Worm (Caenorhabditis elegans) whole organism, L1 larva: Measurements from ENCODE around the gene mrpl-55.
A peak's percentile ranks its signal among the peaks of the same experiment; 100 is the strongest.

ENCODE experiments used
- C04F5.9 ChIP-seq: sonication (generic microtip); optimal IDR thresholded peaks from 2 replicates; lab custom pipeline; 2016; ENCODE audit warnings: missing genetic modification characterization, missing compliant biosample characterization
- C16A3.4 ChIP-seq: fragments of 150-350 bp; optimal IDR thresholded peaks from 2 replicates; lab custom pipeline; 2014; ENCODE audit warnings: missing biosample characterization, missing genetic modification characterization
- F16B12.6 ChIP-seq: fragments of 150-350 bp; optimal IDR thresholded peaks from 2 replicates; lab custom pipeline; 2014; ENCODE audit warnings: missing biosample characterization, missing genetic modification characterization
- Y116A8C.19 ChIP-seq: sonication (generic microtip); optimal IDR thresholded peaks from 2 replicates; lab custom pipeline; 2016; ENCODE audit warnings: missing compliant biosample characterization, missing genetic modification characterization, borderline replicate concordance
- aha-1 ChIP-seq: fragments of 150-350 bp; optimal IDR thresholded peaks from 2 replicates; lab custom pipeline; 2014; ENCODE audit warnings: missing biosample characterization, missing genetic modification characterization
- alr-1 ChIP-seq: fragments of 200-800 bp; sonication (Bioruptor generic); optimal IDR thresholded peaks from 2 replicates; lab custom pipeline; 2018; ENCODE audit warnings: borderline replicate concordance, mild to moderate bottlenecking, missing genetic modification characterization, missing compliant biosample characterization
- aly-2 ChIP-seq: fragments of 150-350 bp; optimal IDR thresholded peaks from 2 replicates; lab custom pipeline; 2014; ENCODE audit warnings: missing biosample characterization, missing genetic modification characterization
- ama-1 ChIP-seq: fragments of 150-350 bp; optimal IDR thresholded peaks from 2 replicates; lab custom pipeline; 2014
- blmp-1 ChIP-seq: fragments of 150-350 bp; optimal IDR thresholded peaks from 2 replicates; lab custom pipeline; 2014; ENCODE audit warnings: missing biosample characterization, missing genetic modification characterization
- ceh-63 ChIP-seq: fragments of 200-800 bp; sonication (Bioruptor generic); optimal IDR thresholded peaks from 2 replicates; lab custom pipeline; 2018; ENCODE audit warnings: mild to moderate bottlenecking, missing genetic modification characterization, missing compliant biosample characterization
- ceh-82 ChIP-seq, 3 experiments: fragments of 150-350 bp in 1 of 3; sonication (generic microtip) in 2 of 3; optimal IDR thresholded peaks; 2 replicates each; lab custom pipeline; 2014 to 2017; ENCODE audit warnings: missing biosample characterization in 3 of 3, missing genetic modification characterization in 3 of 3
- ceh-88 ChIP-seq: fragments of 200-800 bp; sonication (Bioruptor generic); IDR thresholded peaks from 2 replicates; pipeline ENCODE4 v1.3.6; 2022; ENCODE audit warnings: missing genetic modification characterization, missing compliant biosample characterization
- ceh-90 ChIP-seq: sonication (generic microtip); optimal IDR thresholded peaks from 2 replicates; lab custom pipeline; 2016; ENCODE audit warnings: missing genetic modification characterization, missing compliant biosample characterization
- ces-1 ChIP-seq: fragments of 150-350 bp; optimal IDR thresholded peaks from 2 replicates; lab custom pipeline; 2014; ENCODE audit warnings: missing biosample characterization, missing genetic modification reagents, missing genetic modification characterization
- efl-3 ChIP-seq: fragments of 200-800 bp; sonication (Bioruptor generic); optimal IDR thresholded peaks from 2 replicates; lab custom pipeline; 2018; ENCODE audit warnings: mild to moderate bottlenecking, missing genetic modification characterization, missing compliant biosample characterization
- egl-13 ChIP-seq: sonication (generic microtip); optimal IDR thresholded peaks from 2 replicates; lab custom pipeline; 2016; ENCODE audit warnings: missing genotype, missing genetic modification reagents, missing genetic modification characterization, missing compliant biosample characterization
- elt-2 ChIP-seq: sonication (generic microtip); optimal IDR thresholded peaks from 2 replicates; lab custom pipeline; 2016; ENCODE audit warnings: missing genetic modification characterization, mild to moderate bottlenecking, inconsistent platforms, missing compliant biosample characterization, missing genetic modification reagents
- fkh-8 ChIP-seq: sonication (generic microtip); optimal IDR thresholded peaks from 2 replicates; lab custom pipeline; 2016; ENCODE audit warnings: mild to moderate bottlenecking, missing genetic modification characterization, missing compliant biosample characterization
- fos-1 ChIP-seq: fragments of 150-350 bp; optimal IDR thresholded peaks from 2 replicates; lab custom pipeline; 2014; ENCODE audit warnings: missing biosample characterization, missing genetic modification characterization
- grh-1 ChIP-seq: fragments of 200-800 bp; sonication (Bioruptor generic); IDR thresholded peaks from 2 replicates; pipeline ENCODE4 v1.3.6; 2022; ENCODE audit warnings: missing genetic modification reagents, missing genetic modification characterization, missing compliant biosample characterization
- hlh-17 ChIP-seq: fragments of 200-800 bp; sonication (Bioruptor generic); optimal IDR thresholded peaks from 2 replicates; lab custom pipeline; 2018; ENCODE audit warnings: missing genetic modification characterization, mild to moderate bottlenecking, missing compliant biosample characterization, moderate library complexity, borderline replicate concordance
- hlh-4 ChIP-seq: sonication (generic microtip); optimal IDR thresholded peaks from 2 replicates; lab custom pipeline; 2016; ENCODE audit warnings: mild to moderate bottlenecking, missing genetic modification characterization, missing compliant biosample characterization
- irx-1 ChIP-seq: sonication (generic microtip); optimal IDR thresholded peaks from 2 replicates; lab custom pipeline; 2016; ENCODE audit warnings: missing genetic modification characterization, missing compliant biosample characterization
- isw-1 ChIP-seq: fragments of 200-800 bp; sonication (Bioruptor generic); IDR thresholded peaks from 2 replicates; pipeline ENCODE4 v1.3.6; 2022; ENCODE audit warnings: missing genetic modification characterization, missing compliant biosample characterization
- lin-15B ChIP-seq: fragments of 150-350 bp; sonication (generic microtip); optimal IDR thresholded peaks from 3 replicates; lab custom pipeline; 2014; ENCODE audit warnings: missing biosample characterization, missing genetic modification characterization
- lin-39 ChIP-seq: fragments of 150-350 bp; optimal IDR thresholded peaks from 2 replicates; lab custom pipeline; 2014; ENCODE audit warnings: missing biosample characterization, missing genetic modification reagents, missing genetic modification characterization
- mab-9 ChIP-seq: fragments of 200-800 bp; sonication (Bioruptor generic); IDR thresholded peaks from 2 replicates; pipeline ENCODE4 v1.3.6; 2022; ENCODE audit warnings: missing genetic modification reagents, missing genetic modification characterization, missing compliant biosample characterization
- mdl-1 ChIP-seq, 2 experiments: fragments of 150-350 bp; optimal IDR thresholded peaks; 2 replicates each; lab custom pipeline; 2014 to 2017; ENCODE audit warnings: missing biosample characterization in 2 of 2, missing genetic modification characterization in 2 of 2, inconsistent platforms in 1 of 2
- mef-2 ChIP-seq: fragments of 150-350 bp; optimal IDR thresholded peaks from 2 replicates; lab custom pipeline; 2014; ENCODE audit warnings: missing biosample characterization, missing genetic modification characterization
- nhr-11 ChIP-seq: fragments of 150-350 bp; optimal IDR thresholded peaks from 2 replicates; lab custom pipeline; 2014; ENCODE audit warnings: missing biosample characterization, missing genetic modification characterization
- nhr-19 ChIP-seq: fragments of 200-800 bp; sonication (Bioruptor generic); conservative IDR thresholded peaks from 2 replicates; pipeline ENCODE4 v1.3.6; 2022; ENCODE audit warnings: missing genetic modification characterization, missing compliant biosample characterization
- nhr-28 ChIP-seq: fragments of 150-350 bp; optimal IDR thresholded peaks from 2 replicates; lab custom pipeline; 2014; ENCODE audit warnings: missing biosample characterization, missing genetic modification characterization
- nhr-47 ChIP-seq: sonication (generic microtip); optimal IDR thresholded peaks from 2 replicates; lab custom pipeline; 2016; ENCODE audit warnings: mild to moderate bottlenecking, missing genetic modification characterization, moderate library complexity, missing compliant biosample characterization
- nhr-71 ChIP-seq: sonication (generic microtip); optimal IDR thresholded peaks from 2 replicates; lab custom pipeline; 2016; ENCODE audit warnings: mild to moderate bottlenecking, missing genetic modification characterization, moderate library complexity, missing compliant biosample characterization
- nhr-84 ChIP-seq: sonication (generic microtip); optimal IDR thresholded peaks from 2 replicates; lab custom pipeline; 2017; ENCODE audit warnings: missing biosample characterization, missing genetic modification characterization
- nhr-85 ChIP-seq: sonication (generic microtip); peaks from one replicate; lab custom pipeline; 2016; ENCODE audit warnings: missing genetic modification characterization, inconsistent platforms, missing compliant biosample characterization
- nhr-90 ChIP-seq: sonication (generic microtip); optimal IDR thresholded peaks from 2 replicates; lab custom pipeline; 2016; ENCODE audit warnings: mild to moderate bottlenecking, missing genetic modification characterization, missing compliant biosample characterization; ENCODE audit not compliant: poor library complexity
- pqm-1 ChIP-seq: sonication (generic microtip); optimal IDR thresholded peaks from 3 replicates; lab custom pipeline; 2017; ENCODE audit warnings: missing biosample characterization, missing genetic modification characterization
- snpc-4 ChIP-seq: fragments of 150-350 bp; optimal IDR thresholded peaks from 2 replicates; lab custom pipeline; 2014; ENCODE audit warnings: missing biosample characterization, missing genetic modification characterization
- swsn-7 ChIP-seq: sonication (generic microtip); optimal IDR thresholded peaks from 2 replicates; lab custom pipeline; 2016; ENCODE audit warnings: missing genetic modification characterization, missing compliant biosample characterization
- tbx-2 ChIP-seq: sonication (generic microtip); optimal IDR thresholded peaks from 2 replicates; lab custom pipeline; 2016; ENCODE audit warnings: missing genetic modification characterization, missing compliant biosample characterization
- tlp-1 ChIP-seq: fragments of 150-350 bp; optimal IDR thresholded peaks from 2 replicates; lab custom pipeline; 2014; ENCODE audit warnings: missing biosample characterization, missing genetic modification characterization
- unc-30 ChIP-seq: sonication (generic microtip); optimal IDR thresholded peaks from 2 replicates; lab custom pipeline; 2017; ENCODE audit warnings: missing biosample characterization, missing genetic modification characterization
- unc-62 ChIP-seq: fragments of 150-350 bp; optimal IDR thresholded peaks from 2 replicates; lab custom pipeline; 2014; ENCODE audit warnings: missing biosample characterization, missing genetic modification reagents, missing genetic modification characterization
- unc-98 ChIP-seq: fragments of 200-800 bp; sonication (Bioruptor generic); IDR thresholded peaks from 2 replicates; pipeline ENCODE4 v1.3.6; 2022; ENCODE audit warnings: missing genetic modification characterization, missing compliant biosample characterization
- zag-1 ChIP-seq: fragments of 150-350 bp; optimal IDR thresholded peaks from 2 replicates; lab custom pipeline; 2014; ENCODE audit warnings: missing biosample characterization, missing genetic modification characterization
- ztf-4 ChIP-seq: fragments of 150-350 bp; optimal IDR thresholded peaks from 2 replicates; lab custom pipeline; 2014; ENCODE audit warnings: missing biosample characterization, missing genetic modification characterization

Gene mrpl-55

DNA sequence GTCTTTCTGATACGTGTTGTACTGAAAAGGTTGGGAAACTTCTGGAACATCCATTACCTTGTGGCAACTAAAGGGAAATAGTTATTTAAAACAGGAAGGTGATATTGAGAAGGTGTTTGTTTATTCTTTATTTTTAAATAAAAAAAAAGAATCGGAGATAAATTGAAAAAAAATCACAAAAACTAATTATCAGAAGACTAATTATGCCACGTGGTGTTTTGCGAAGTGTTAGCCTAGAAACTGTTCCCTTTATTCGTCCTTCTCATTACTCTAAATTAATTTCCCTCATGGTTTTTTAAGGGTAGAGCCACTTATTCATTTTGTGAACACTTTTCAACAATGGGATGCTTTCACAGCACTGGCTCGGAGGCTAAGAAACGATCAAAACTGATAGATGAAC lies 42.4 kb upstream of the mrpl-55 start, which contains the start of gene gpa-4:
Gene gpa-4 (plus strand): TSS at position 301 of the 400 bp plus-strand sequence.
- TF ChIP-seq ztf-4 (tag; lab: Kevin White, UChicago) (no peak), aha-1 (tag; lab: Kevin White, UChicago) (no peak), mab-9 (no peak), ceh-82 (tag; optimal IDR thresholded peaks at IDR 0.05; lab: Kevin White, UChicago) (no peak), nhr-71 (tag; lab: Kevin White, UChicago) (no peak), pqm-1 (tag; lab: Kevin White, UChicago) (no peak), F16B12.6 (tag; lab: Kevin White, UChicago) (no peak), hlh-17 (GFP tag; lab: Kevin White, UChicago) (no peak), ceh-90 (tag; lab: Kevin White, UChicago) (no peak), efl-3 (GFP tag; lab: Kevin White, UChicago) (no peak)

DNA sequence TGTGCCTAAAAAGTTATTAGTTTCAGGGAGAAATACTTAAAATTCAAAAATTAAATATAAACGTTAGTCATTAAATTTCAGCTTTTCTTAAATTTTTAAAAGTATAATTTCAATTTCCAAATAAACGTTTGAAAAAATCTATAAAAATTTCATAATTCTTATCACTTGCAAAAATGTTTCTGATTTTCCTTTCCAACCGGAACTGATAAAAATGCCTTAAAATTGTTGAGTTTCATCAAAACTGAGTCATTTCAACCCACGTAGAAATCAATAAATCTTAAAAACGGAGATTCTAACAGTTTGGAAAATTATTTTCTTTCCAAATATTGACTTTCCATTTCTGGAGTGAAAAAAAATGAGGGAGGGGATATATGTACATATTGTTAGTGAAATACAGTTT lies 34.9 kb upstream of the mrpl-55 start:
- TF ChIP-seq nhr-85, result no peak
- no peak for TF ChIP-seq ceh-82 (tag; optimal IDR thresholded peaks at IDR 0.05; lab: Kevin White, UChicago)
- TF ChIP-seq snpc-4, result no peak
- TF ChIP-seq lin-15B (tag; lab: Kevin White, UChicago), result no peak
- no peak for TF ChIP-seq nhr-47 (tag; lab: Kevin White, UChicago)
- TF ChIP-seq elt-2 (tag; lab: Kevin White, UChicago), result peak; percentile 28
- TF ChIP-seq tlp-1 (tag; lab: Kevin White, UChicago), result peak; percentile 22
- TF ChIP-seq irx-1 (tag; lab: Kevin White, UChicago), result no peak
- TF ChIP-seq, all 84 proteins: peak for 2

- TF ChIP-seq alr-1 (tag; lab: Kevin White, UChicago) (no peak), zag-1 (tag; lab: Kevin White, UChicago) (no peak), lin-39 (tag; lab: Kevin White, UChicago) (no peak), blmp-1 (tag; lab: Kevin White, UChicago) (no peak), grh-1 (GFP tag; lab: Robert Waterston, UW) (no peak), Y116A8C.19 (no peak), ceh-88 (GFP tag; lab: Robert Waterston, UW) (no peak), C04F5.9 (no peak), mab-9 (no peak), unc-62 (no peak), nhr-28 (no peak), ceh-90 (tag; lab: Kevin White, UChicago) (no peak), hlh-4 (tag; lab: Kevin White, UChicago) (no peak), unc-30 (tag; lab: Kevin White, UChicago) (no peak), tbx-2 (tag; lab: Kevin White, UChicago) (no peak)
Observed at ce11 chrIV:409935-410334, 33.9 kb upstream of the mrpl-55 start, which contains the start of gene kgb-1. kgb-1 (minus strand) TSS chrIV:410035.

DNA sequence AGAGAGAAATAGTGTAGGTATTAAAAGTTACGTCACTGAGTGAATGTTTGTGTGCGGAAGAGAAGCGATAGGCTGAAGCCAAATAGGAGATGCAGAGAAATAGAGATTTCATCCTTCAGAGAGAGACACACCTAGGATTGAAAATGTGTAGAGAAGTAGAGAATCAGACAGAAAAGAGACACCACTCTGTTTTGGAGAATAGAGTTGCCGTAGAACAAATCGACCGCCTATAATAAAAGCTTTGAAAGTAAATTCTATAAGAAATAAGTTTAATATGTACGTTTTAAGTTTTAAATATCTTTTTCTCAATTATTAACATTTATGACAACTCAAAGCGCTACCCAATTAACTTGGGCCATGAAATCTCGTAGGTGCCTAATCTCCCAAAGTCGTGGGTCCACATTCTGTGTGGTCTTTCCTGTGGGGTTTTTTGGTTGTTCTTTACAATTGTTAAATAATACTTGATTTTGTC lies 33.3 kb upstream of the mrpl-55 start, which contains the start of gene T07A9.12:
Gene T07A9.12 (plus strand): TSS at position 448 of the 472 bp plus-strand sequence.
- TF ChIP-seq ceh-90 (tag; lab: Kevin White, UChicago) (peak; percentile 33), ama-1 (lab: Kevin White, UChicago) (no peak), ceh-63 (GFP tag; lab: Kevin White, UChicago) (no peak), isw-1 (GFP tag; lab: Robert Waterston, UW) (peak; percentile 47), nhr-84 (no peak), unc-98 (peak; percentile 71), nhr-19 (GFP tag; lab: Robert Waterston, UW) (peak; percentile 73), fkh-8 (peak; percentile 83), mef-2 (tag; lab: Kevin White, UChicago) (peak; percentile 23), nhr-28 (no peak), C04F5.9 (peak; percentile 51), zag-1 (tag; lab: Kevin White, UChicago) (no peak), elt-2 (tag; lab: Kevin White, UChicago) (peak; percentile 66), irx-1 (tag; lab: Kevin White, UChicago) (peak; percentile 35), C16A3.4 (peak; percentile 85), aly-2 (tag; lab: Kevin White, UChicago) (peak; percentile 36), swsn-7 (tag; lab: Kevin White, UChicago) (peak; percentile 80), mdl-1 (tag; optimal IDR thresholded peaks at IDR 0.05; lab: Kevin White, UChicago) (peak in 1 of 2 experiments; percentile 50), nhr-90 (tag; lab: Kevin White, UChicago) (peak; percentile 77), nhr-11 (no peak), efl-3 (GFP tag; lab: Kevin White, UChicago) (no peak), ces-1 (GFP tag; lab: Kevin White, UChicago) (no peak), fos-1 (tag; lab: Kevin White, UChicago) (peak; percentile 77), ztf-4 (tag; lab: Kevin White, UChicago) (no peak), egl-13 (tag; lab: Kevin White, UChicago) (peak; percentile 54)
